Worm (Caenorhabditis elegans): Measurements from ENCODE around the gene srh-279.

DNA sequence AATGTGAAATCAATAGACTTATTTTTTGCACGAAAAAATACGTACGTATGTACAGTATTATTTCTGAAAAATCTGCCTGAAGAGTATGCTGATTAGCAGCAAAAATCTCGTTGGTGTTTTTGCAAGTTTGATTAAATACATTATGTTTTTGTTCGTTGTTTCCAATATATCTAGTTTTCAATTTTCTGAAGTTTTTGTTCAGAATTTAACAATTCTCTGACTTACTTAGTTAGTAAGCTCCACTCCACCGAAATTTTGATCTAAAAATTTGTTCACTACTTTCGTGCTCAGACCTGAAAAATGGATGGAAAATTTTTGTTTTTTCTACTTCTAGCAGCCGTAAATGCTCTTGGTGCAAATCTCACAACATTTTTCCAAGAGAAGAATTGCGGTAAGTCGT lies 12.7 kb downstream of the srh-279 start, which contains the start of gene irld-26:
- TF ChIP-seq tbx-37 (GFP tag; conservative IDR thresholded peaks at IDR 0.05) (no peak), aly-1 (tag; optimal IDR thresholded peaks at IDR 0.05) (no peak), ets-7 (tag; optimal IDR thresholded peaks at IDR 0.05) (no peak), B0310.2 (tag; optimal IDR thresholded peaks at IDR 0.05) (no peak), pes-1 (GFP tag; IDR thresholded peaks at IDR 0.05) (no peak), scrt-1 (GFP tag; IDR thresholded peaks at IDR 0.05) (no peak), ceh-13 (GFP tag; optimal IDR thresholded peaks at IDR 0.05) (no peak), sea-1 (GFP tag; conservative IDR thresholded peaks at IDR 0.05) (no peak), hmbx-1 (tag; optimal IDR thresholded peaks at IDR 0.05) (no peak), ama-1 (optimal IDR thresholded peaks at IDR 0.05) (no peak), hmg-4 (GFP tag; optimal IDR thresholded peaks at IDR 0.05) (no peak)

Measured in whole organism, early embryonic.